Worm (Caenorhabditis elegans): ENCODE data around the gene T19C4.5.

The T19C4.5 gene

ce11 chrV:11171906-11172305 lies at the start of gene T19C4.5:
TSS of gene T19C4.5 (plus strand) at chrV:11172213.
- TF ChIP-seq rnt-1 (tag; optimal IDR thresholded peaks at IDR 0.05) (no peak), gmeb-2 (tag; optimal IDR thresholded peaks at IDR 0.05) (no peak), npax-4 (tag; optimal IDR thresholded peaks at IDR 0.05) (no peak), hlh-13 (GFP tag; optimal IDR thresholded peaks at IDR 0.05) (no peak), ceh-22 (tag; optimal IDR thresholded peaks at IDR 0.05) (no peak), ahr-1 (tag; optimal IDR thresholded peaks at IDR 0.05) (no peak), pag-3 (tag; optimal IDR thresholded peaks at IDR 0.05; ENCODE audit: borderline replicate concordance) (no peak), ets-4 (tag; optimal IDR thresholded peaks at IDR 0.05) (no peak), fkh-6 (tag; optimal IDR thresholded peaks at IDR 0.05) (no peak), unc-42 (tag; optimal IDR thresholded peaks at IDR 0.05) (no peak), tbx-2 (tag; optimal IDR thresholded peaks at IDR 0.05) (no peak)

ce11 chrV:11122466-11122865 lies 49.5 kb upstream of the T19C4.5 start, which contains the start of gene mboa-2:
TSS of gene mboa-2 (minus strand) at chrV:11122493.
- no peak for TF ChIP-seq ceh-30 (tag; optimal IDR thresholded peaks at IDR 0.05)
- no peak for TF ChIP-seq madf-2 (tag; optimal IDR thresholded peaks at IDR 0.05)
- no peak for TF ChIP-seq nhr-11 (tag; optimal IDR thresholded peaks at IDR 0.05)
- no peak for TF ChIP-seq tbx-7 (tag; optimal IDR thresholded peaks at IDR 0.05)
- TF ChIP-seq ceh-18 (tag; optimal IDR thresholded peaks at IDR 0.05): no peak
- TF ChIP-seq K09A11.1 (tag; optimal IDR thresholded peaks at IDR 0.05; ENCODE audit: insufficient read depth): no peak
- TF ChIP-seq ceh-45 (GFP tag; IDR thresholded peaks at IDR 0.05): no peak
- no peak for TF ChIP-seq hlh-8 (tag; optimal IDR thresholded peaks at IDR 0.05)
- TF ChIP-seq gmeb-2 (tag; optimal IDR thresholded peaks at IDR 0.05): no peak
- no peak for TF ChIP-seq ceh-31 (tag; optimal IDR thresholded peaks at IDR 0.05)
- TF ChIP-seq nfya-1 (tag; optimal IDR thresholded peaks at IDR 0.05): no peak

ce11 chrV:11123817-11124337 lies 48.1 kb upstream of the T19C4.5 start, which contains the start of the genes atp-5 and lmtr-3:
TSS of gene atp-5 (minus strand) at chrV:11123867.
TSS of gene lmtr-3 (plus strand) at chrV:11124186.
- TF ChIP-seq ceh-34 (tag; optimal IDR thresholded peaks at IDR 0.05) (peak; percentile 37), lim-6 (tag; optimal IDR thresholded peaks at IDR 0.05) (peak; percentile 71), nfya-1 (tag; optimal IDR thresholded peaks at IDR 0.05) (peak; percentile 39), hlh-30 (tag; optimal IDR thresholded peaks at IDR 0.05; ENCODE audit: insufficient read depth) (peak; percentile 16), pat-9 (tag; optimal IDR thresholded peaks at IDR 0.05) (no peak), fkh-6 (tag; optimal IDR thresholded peaks at IDR 0.05) (peak; percentile 68), ceh-2 (tag; optimal IDR thresholded peaks at IDR 0.05) (peak; percentile 89), pqm-1 (tag; optimal IDR thresholded peaks at IDR 0.05) (peak; percentile 8), ref-2 (tag; optimal IDR thresholded peaks at IDR 0.05) (peak; percentile 78), pag-3 (tag; optimal IDR thresholded peaks at IDR 0.05; ENCODE audit: borderline replicate concordance) (no peak), sox-2 (GFP tag; IDR thresholded peaks at IDR 0.05) (no peak), zip-5 (tag; optimal IDR thresholded peaks at IDR 0.05) (peak; percentile 74), C38D4.7 (GFP tag; optimal IDR thresholded peaks at IDR 0.05) (no peak), tbx-7 (tag; optimal IDR thresholded peaks at IDR 0.05) (peak; percentile 80), C08G9.2 (tag; optimal IDR thresholded peaks at IDR 0.05) (peak; percentile 92), ahr-1 (tag; optimal IDR thresholded peaks at IDR 0.05) (peak; percentile 23), ama-1 (optimal IDR thresholded peaks at IDR 0.05) (no peak), ceh-31 (tag; optimal IDR thresholded peaks at IDR 0.05) (peak; percentile 97), tbx-2 (tag; optimal IDR thresholded peaks at IDR 0.05) (peak; percentile 87), rnt-1 (tag; optimal IDR thresholded peaks at IDR 0.05) (peak; percentile 74), ceh-14 (tag; optimal IDR thresholded peaks at IDR 0.05) (no peak), pha-2 (tag; optimal IDR thresholded peaks at IDR 0.05) (no peak), unc-55 (GFP tag; optimal IDR thresholded peaks at IDR 0.05) (no peak), gmeb-2 (tag; optimal IDR thresholded peaks at IDR 0.05) (no peak), ets-4 (tag; optimal IDR thresholded peaks at IDR 0.05) (peak; percentile 88), hlh-8 (tag; optimal IDR thresholded peaks at IDR 0.05) (peak; percentile 80), Y22D7AL.16 (tag; optimal IDR thresholded peaks at IDR 0.05) (no peak), F13H6.1 (tag; optimal IDR thresholded peaks at IDR 0.05) (peak; percentile 50), syd-9 (tag; optimal IDR thresholded peaks at IDR 0.05) (no peak), elt-2 (tag; optimal IDR thresholded peaks at IDR 0.05) (peak; percentile 60), fax-1 (tag; optimal IDR thresholded peaks at IDR 0.05) (peak; percentile 9), unc-42 (tag; optimal IDR thresholded peaks at IDR 0.05) (peak; percentile 25), nhr-11 (tag; optimal IDR thresholded peaks at IDR 0.05) (no peak), dmd-4 (tag; optimal IDR thresholded peaks at IDR 0.05; ENCODE audit: borderline replicate concordance) (no peak), mec-3 (tag; optimal IDR thresholded peaks at IDR 0.05; ENCODE audit: borderline replicate concordance) (peak; percentile 77), ceh-18 (tag; optimal IDR thresholded peaks at IDR 0.05) (peak; percentile 45)
